Worm (Caenorhabditis elegans) whole organism, young adult: ENCODE measurements around the gene tag-290.
A peak's percentile ranks its signal among the peaks of the same experiment; 100 is the strongest.

ENCODE experiments used
- B0035.1 ChIP-seq: sonication (generic microtip); optimal IDR thresholded peaks from 2 replicates; lab custom pipeline; 2016; ENCODE audit warnings: missing genetic modification characterization, mild to moderate bottlenecking, missing compliant biosample characterization, missing genotype, missing genetic modification reagents
- B0261.1 ChIP-seq: sonication (generic microtip); optimal IDR thresholded peaks from 2 replicates; lab custom pipeline; 2016; ENCODE audit warnings: mild to moderate bottlenecking, missing genetic modification characterization, moderate library complexity, missing compliant biosample characterization
- B0336.3 ChIP-seq: fragments of 200-800 bp; sonication (Bioruptor generic); IDR thresholded peaks from 2 replicates; pipeline ENCODE4 v1.3.6; 2022; ENCODE audit warnings: missing genetic modification characterization, missing compliant biosample characterization
- C06A6.2 ChIP-seq: fragments of 200-800 bp; sonication (Bioruptor generic); conservative IDR thresholded peaks from 2 replicates; pipeline ENCODE4 v1.3.6; 2022; ENCODE audit warnings: missing genetic modification characterization, missing compliant biosample characterization
- C17E4.6 ChIP-seq: fragments of 200-800 bp; sonication (Bioruptor generic); IDR thresholded peaks from 2 replicates; pipeline ENCODE4 v1.3.6; 2022; ENCODE audit warnings: missing genetic modification reagents, missing genetic modification characterization, missing compliant biosample characterization
- D2030.7 ChIP-seq: fragments of 200-800 bp; sonication (Bioruptor generic); IDR thresholded peaks from 2 replicates; pipeline ENCODE4 v1.3.6; 2022; ENCODE audit warnings: missing genetic modification reagents, missing genetic modification characterization, missing compliant biosample characterization
- F33H1.4 ChIP-seq: fragments of 200-800 bp; sonication (Bioruptor generic); IDR thresholded peaks from 2 replicates; pipeline ENCODE4 v1.3.6; 2022; ENCODE audit warnings: missing genetic modification reagents, missing genetic modification characterization, missing compliant biosample characterization
- F39B2.1 ChIP-seq: fragments of 200-800 bp; sonication (Bioruptor generic); IDR thresholded peaks from 2 replicates; pipeline ENCODE4 v1.3.6; 2022; ENCODE audit warnings: missing genetic modification reagents, missing genetic modification characterization, missing compliant biosample characterization
- F52B5.7 ChIP-seq: sonication (generic microtip); optimal IDR thresholded peaks from 2 replicates; lab custom pipeline; 2016; ENCODE audit warnings: mild to moderate bottlenecking, missing genetic modification characterization, missing compliant biosample characterization
- F55B11.4 ChIP-seq: sonication (generic microtip); optimal IDR thresholded peaks from 2 replicates; lab custom pipeline; 2016; ENCODE audit warnings: missing compliant biosample characterization, missing genetic modification characterization, borderline replicate concordance; ENCODE audit not compliant: insufficient read depth
- Y56A3A.18 ChIP-seq: fragments of 200-800 bp; sonication (Bioruptor generic); IDR thresholded peaks from 2 replicates; pipeline ENCODE4 v1.3.6; 2022; ENCODE audit warnings: missing genetic modification reagents, missing genetic modification characterization, missing compliant biosample characterization
- Y95B8A.8 ChIP-seq: fragments of 200-800 bp; sonication (Bioruptor generic); IDR thresholded peaks from 2 replicates; pipeline ENCODE4 v1.3.6; 2022; ENCODE audit warnings: missing genetic modification reagents, missing genetic modification characterization, missing compliant biosample characterization
- akir-1 ChIP-seq: fragments of 200-800 bp; sonication (Bioruptor generic); optimal IDR thresholded peaks from 2 replicates; lab custom pipeline; 2018; ENCODE audit warnings: mild to moderate bottlenecking, missing genetic modification characterization, moderate library complexity, missing compliant biosample characterization
- atf-7 ChIP-seq: sonication (generic microtip); optimal IDR thresholded peaks from 2 replicates; lab custom pipeline; 2017; ENCODE audit warnings: mild to moderate bottlenecking, missing genetic modification characterization, missing compliant biosample characterization
- attf-5 ChIP-seq: fragments of 200-800 bp; sonication (Bioruptor generic); optimal IDR thresholded peaks from 2 replicates; lab custom pipeline; 2018; ENCODE audit warnings: mild to moderate bottlenecking, missing genetic modification characterization, missing compliant biosample characterization
- cebp-1 ChIP-seq, 2 experiments: fragments of 200-800 bp in 1 of 2; sonication (Bioruptor generic) in 1 of 2; sonication (generic microtip) in 1 of 2; IDR thresholded peaks in 1 of 2; optimal IDR thresholded peaks in 1 of 2; 2 replicates each; pipeline versions ENCODE4 v1.3.6 to Lab custom; 2017 to 2022; ENCODE audit warnings: missing compliant biosample characterization in 2 of 2, missing genetic modification characterization in 2 of 2, mild to moderate bottlenecking in 1 of 2, missing genetic modification reagents in 1 of 2, moderate library complexity in 1 of 2
- cebp-2 ChIP-seq: fragments of 200-800 bp; sonication (Bioruptor generic); IDR thresholded peaks from 2 replicates; pipeline ENCODE4 v1.3.6; 2022; ENCODE audit warnings: missing genetic modification characterization, missing compliant biosample characterization
- ceh-27 ChIP-seq: fragments of 200-800 bp; sonication (Bioruptor generic); optimal IDR thresholded peaks from 2 replicates; lab custom pipeline; 2018; ENCODE audit warnings: mild to moderate bottlenecking, missing genetic modification characterization, moderate library complexity, missing compliant biosample characterization
- dox-1 ChIP-seq: fragments of 200-800 bp; sonication (Bioruptor generic); IDR thresholded peaks from 2 replicates; pipeline ENCODE4 v1.3.6; 2022; ENCODE audit warnings: missing genetic modification reagents, missing genetic modification characterization, missing compliant biosample characterization
- egl-18 ChIP-seq: fragments of 200-800 bp; sonication (Bioruptor generic); IDR thresholded peaks from 2 replicates; pipeline ENCODE4 v1.3.6; 2022; ENCODE audit warnings: missing genetic modification reagents, missing genetic modification characterization, missing compliant biosample characterization
- egrh-3 ChIP-seq: fragments of 200-800 bp; sonication (Bioruptor generic); IDR thresholded peaks from 2 replicates; pipeline ENCODE4 v1.3.6; 2022; ENCODE audit warnings: missing genetic modification reagents, missing genetic modification characterization, missing compliant biosample characterization
- ets-4 ChIP-seq: fragments of 200-800 bp; sonication (Bioruptor generic); optimal IDR thresholded peaks from 2 replicates; lab custom pipeline; 2018; ENCODE audit warnings: mild to moderate bottlenecking, missing genetic modification characterization, missing compliant biosample characterization
- hlh-12 ChIP-seq: sonication (generic microtip); optimal IDR thresholded peaks from 2 replicates; lab custom pipeline; 2016; ENCODE audit warnings: missing genetic modification characterization, missing compliant biosample characterization
- hmg-20 ChIP-seq: fragments of 200-800 bp; sonication (Bioruptor generic); IDR thresholded peaks from 2 replicates; pipeline ENCODE4 v1.3.6; 2022; ENCODE audit warnings: missing genetic modification reagents, missing genetic modification characterization, missing compliant biosample characterization
- lag-1 ChIP-seq: fragments of 200-800 bp; sonication (Bioruptor generic); IDR thresholded peaks from 2 replicates; pipeline ENCODE4 v1.3.6; 2022; ENCODE audit warnings: missing genetic modification reagents, missing genetic modification characterization, missing compliant biosample characterization
- let-526 ChIP-seq: fragments of 200-800 bp; sonication (Bioruptor generic); IDR thresholded peaks from 2 replicates; pipeline ENCODE4 v1.3.6; 2022; ENCODE audit warnings: missing genetic modification reagents, missing genetic modification characterization, missing compliant biosample characterization
- let-607 ChIP-seq, 2 experiments: fragments of 200-800 bp in 1 of 2; sonication (Bioruptor generic) in 1 of 2; sonication (generic microtip) in 1 of 2; optimal IDR thresholded peaks; 2 replicates each; lab custom pipeline; 2016 to 2018; ENCODE audit warnings: mild to moderate bottlenecking in 2 of 2, missing compliant biosample characterization in 2 of 2, missing genetic modification characterization in 2 of 2, moderate library complexity in 2 of 2, missing genotype in 1 of 2
- mcd-1 ChIP-seq: fragments of 200-800 bp; sonication (Bioruptor generic); IDR thresholded peaks from 2 replicates; pipeline ENCODE4 v1.3.6; 2022; ENCODE audit warnings: missing genetic modification reagents, missing genetic modification characterization, missing compliant biosample characterization
- mel-28 ChIP-seq: sonication (generic microtip); optimal IDR thresholded peaks from 2 replicates; lab custom pipeline; 2016; ENCODE audit warnings: borderline replicate concordance, mild to moderate bottlenecking, missing genetic modification characterization, missing compliant biosample characterization
- mes-4 ChIP-seq: sonication (generic microtip); optimal IDR thresholded peaks from 2 replicates; lab custom pipeline; 2016; ENCODE audit warnings: missing genotype, missing genetic modification characterization, missing compliant biosample characterization
- nhr-179 ChIP-seq: sonication (generic microtip); optimal IDR thresholded peaks from 2 replicates; lab custom pipeline; 2016; ENCODE audit warnings: mild to moderate bottlenecking, missing genetic modification characterization, missing compliant biosample characterization
- nhr-80 ChIP-seq: sonication (generic microtip); optimal IDR thresholded peaks from 2 replicates; lab custom pipeline; 2016; ENCODE audit warnings: missing genetic modification characterization, missing compliant biosample characterization
- nhr-90 ChIP-seq: sonication (generic microtip); optimal IDR thresholded peaks from 2 replicates; lab custom pipeline; 2016; ENCODE audit warnings: missing genotype, mild to moderate bottlenecking, missing genetic modification characterization, missing compliant biosample characterization
- pha-4 ChIP-seq: fragments of 150-350 bp; sonication (generic microtip); optimal IDR thresholded peaks from 2 replicates; lab custom pipeline; 2014; ENCODE audit warnings: missing biosample characterization, missing genetic modification reagents, missing genetic modification characterization
- rpc-1 ChIP-seq, 2 experiments: fragments of 150-350 bp in 1 of 2; sonication (generic microtip) in 1 of 2; optimal IDR thresholded peaks; 2 replicates each; lab custom pipeline; 2014 to 2018; ENCODE audit warnings: missing biosample characterization in 1 of 2, missing genetic modification characterization in 1 of 2, missing genetic modification reagents in 1 of 2, missing genotype in 1 of 2
- sdz-38 ChIP-seq: sonication (generic microtip); optimal IDR thresholded peaks from 2 replicates; lab custom pipeline; 2016; ENCODE audit warnings: missing genotype, missing genetic modification characterization, missing compliant biosample characterization
- snpc-1.1 ChIP-seq: sonication (generic microtip); optimal IDR thresholded peaks from 2 replicates; lab custom pipeline; 2017; ENCODE audit warnings: missing genetic modification characterization, mild to moderate bottlenecking, missing compliant biosample characterization, antibody characterized with exemption, moderate library complexity, missing genotype, missing genetic modification reagents; ENCODE audit not compliant: insufficient read depth
- snpc-1.3 ChIP-seq: sonication (generic microtip); optimal IDR thresholded peaks from 2 replicates; lab custom pipeline; 2017; ENCODE audit warnings: missing genetic modification characterization, mild to moderate bottlenecking, missing compliant biosample characterization, antibody characterized with exemption, moderate library complexity, missing genotype, missing genetic modification reagents; ENCODE audit not compliant: insufficient read depth
- snpc-4 ChIP-seq, 5 experiments: fragments of 150-350 bp in 1 of 5; sonication (generic microtip) in 4 of 5; optimal IDR thresholded peaks; 2 replicates each; lab custom pipeline; 2014 to 2018; ENCODE audit warnings: missing genetic modification characterization in 5 of 5, missing biosample characterization in 3 of 5, antibody characterized with exemption in 2 of 5, mild to moderate bottlenecking in 2 of 5, missing compliant biosample characterization in 2 of 5, missing genotype in 2 of 5, moderate library complexity in 2 of 5, missing genetic modification reagents in 1 of 5
- tbp1 ChIP-seq: fragments of 200-800 bp; sonication (Bioruptor generic); optimal IDR thresholded peaks from 2 replicates; lab custom pipeline; 2018; ENCODE audit warnings: mild to moderate bottlenecking, missing genetic modification characterization, missing compliant biosample characterization
- unc-130 ChIP-seq: sonication (generic microtip); optimal IDR thresholded peaks from 2 replicates; lab custom pipeline; 2016; ENCODE audit warnings: missing genetic modification reagents, missing genetic modification characterization, missing compliant biosample characterization
- zfh-2 ChIP-seq: fragments of 200-800 bp; sonication (Bioruptor generic); conservative IDR thresholded peaks from 2 replicates; pipeline ENCODE4 v1.3.6; 2022; ENCODE audit warnings: missing genetic modification reagents, missing genetic modification characterization, missing compliant biosample characterization
- ztf-18 ChIP-seq: sonication (generic microtip); optimal IDR thresholded peaks from 2 replicates; lab custom pipeline; 2016; ENCODE audit warnings: missing genotype, mild to moderate bottlenecking, missing genetic modification characterization, missing compliant biosample characterization

tag-290 gene

DNA sequence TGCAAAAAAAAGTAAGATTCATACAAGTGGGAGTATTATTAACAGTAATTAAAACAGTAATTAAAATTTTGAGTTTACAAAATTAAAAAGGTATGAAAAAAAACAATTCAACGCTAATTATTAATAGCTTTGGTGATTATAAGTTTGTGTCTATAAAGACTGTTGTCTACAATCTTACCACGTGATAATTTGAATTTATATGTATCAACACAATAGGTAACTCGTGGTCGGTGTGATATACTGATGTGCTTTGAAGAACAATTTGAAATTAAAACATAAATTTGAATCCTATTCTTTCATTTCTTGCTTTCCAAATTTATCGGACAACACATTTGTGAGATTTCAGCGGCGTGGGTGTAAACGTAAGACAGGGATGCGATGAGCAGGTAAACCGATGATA lies 14.7 kb downstream of the tag-290 start:
- no peak for TF ChIP-seq ztf-18
- no peak for TF ChIP-seq attf-5
- TF ChIP-seq snpc-1.3 (tag; lab: Kevin White, UChicago) = no peak
- no peak for TF ChIP-seq ets-4 (GFP tag; lab: Kevin White, UChicago)
- TF ChIP-seq, all 124 proteins: peak for 0

DNA sequence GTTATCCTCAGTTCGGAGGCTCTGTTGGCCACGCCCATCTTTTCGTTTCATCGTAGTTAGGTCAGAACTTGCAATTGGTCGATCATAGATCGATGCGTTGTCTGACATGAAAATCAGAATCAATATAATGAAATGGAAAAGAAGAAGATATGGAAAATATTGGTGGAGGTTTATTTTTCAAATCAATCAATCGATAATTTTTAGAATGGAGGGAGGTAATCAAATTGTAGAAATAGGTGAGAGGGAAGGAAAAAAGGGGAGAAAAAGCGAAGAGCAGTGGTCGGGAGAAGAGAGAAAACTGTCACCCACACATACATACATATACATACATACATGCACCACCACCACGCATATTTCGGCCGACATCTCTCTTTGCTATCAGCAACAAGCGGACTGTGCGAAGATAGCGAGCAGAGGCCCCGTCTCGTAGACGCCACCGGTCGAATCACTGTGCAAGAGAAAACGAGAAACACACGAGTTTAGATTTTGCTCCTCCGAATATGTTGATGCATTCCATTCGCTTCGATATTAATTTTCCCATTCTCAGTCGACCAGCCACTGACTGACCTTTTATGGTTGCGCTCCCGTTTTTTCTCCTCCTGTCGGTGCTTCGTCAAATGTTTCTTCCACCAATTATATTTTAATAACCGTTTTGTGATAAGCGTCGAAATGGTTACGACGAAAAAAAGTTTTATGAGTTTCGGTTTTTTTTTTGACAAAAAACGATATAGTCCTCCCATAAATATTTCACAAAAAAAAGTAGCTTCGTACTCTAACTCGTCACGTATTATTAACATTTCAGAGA lies 16.3 kb downstream of the tag-290 start, which contains the start of gene F35B12.10:
Gene F35B12.10, minus strand, starts transcription at position 51 of the 805 bp plus-strand sequence.
- TF ChIP-seq akir-1 (GFP tag; lab: Kevin White, UChicago) (no peak), cebp-2 (GFP tag; lab: Robert Waterston, UW) (no peak), lag-1 (no peak), cebp-1 (GFP tag; IDR thresholded peaks at IDR 0.05; lab: Robert Waterston, UW) (peak; percentile 36; the same call in 1 of the 2 replicates), cebp-1 (tag; optimal IDR thresholded peaks at IDR 0.05; lab: Kevin White, UChicago) (peak; percentile 23), D2030.7 (GFP tag; lab: Robert Waterston, UW) (no peak), Y56A3A.18 (GFP tag; lab: Robert Waterston, UW) (no peak), snpc-1.1 (tag; lab: Kevin White, UChicago) (no peak), mes-4 (tag; lab: Kevin White, UChicago) (no peak), dox-1 (peak; percentile 69), pha-4 (no peak), let-607 (tag; optimal IDR thresholded peaks at IDR 0.05; lab: Kevin White, UChicago) (peak in 1 of 2 experiments; percentile 41), hlh-12 (tag; lab: Kevin White, UChicago) (no peak), C06A6.2 (GFP tag; lab: Robert Waterston, UW) (no peak), Y95B8A.8 (GFP tag; lab: Robert Waterston, UW) (no peak), mel-28 (tag; lab: Kevin White, UChicago) (no peak), C17E4.6 (no peak), F52B5.7 (tag; lab: Kevin White, UChicago) (no peak), egl-18 (GFP tag; lab: Robert Waterston, UW) (no peak), let-526 (GFP tag; lab: Robert Waterston, UW) (no peak), tbp1 (GFP tag; lab: Kevin White, UChicago) (peak; percentile 40), attf-5 (peak; percentile 13), B0035.1 (tag; lab: Kevin White, UChicago) (no peak), egrh-3 (GFP tag; lab: Robert Waterston, UW) (no peak), zfh-2 (no peak), atf-7 (tag; lab: Kevin White, UChicago) (peak; percentile 37), B0261.1 (tag; lab: Kevin White, UChicago) (no peak), mcd-1 (GFP tag; lab: Robert Waterston, UW) (no peak), F39B2.1 (GFP tag; lab: Robert Waterston, UW) (no peak), F33H1.4 (GFP tag; lab: Robert Waterston, UW) (no peak), ceh-27 (GFP tag; lab: Kevin White, UChicago) (no peak), hmg-20 (GFP tag; lab: Robert Waterston, UW) (no peak), nhr-80 (tag; lab: Kevin White, UChicago) (peak; percentile 98), nhr-90 (peak; percentile 19), rpc-1 (optimal IDR thresholded peaks at IDR 0.05; lab: Kevin White, UChicago) (no peak), rpc-1 (tag; optimal IDR thresholded peaks at IDR 0.05; lab: Kevin White, UChicago) (no peak), unc-130 (no peak), snpc-4 (GFP tag; optimal IDR thresholded peaks at IDR 0.05; lab: Kevin White, UChicago) (no peak), snpc-4 (tag; optimal IDR thresholded peaks at IDR 0.05; lab: Kevin White, UChicago) (peak in 1 of 4 experiments; percentile 7), F55B11.4 (tag; lab: Kevin White, UChicago) (no peak), B0336.3 (GFP tag; lab: Robert Waterston, UW) (peak; percentile 56; the same call in 1 of the 2 replicates), nhr-179 (tag; lab: Kevin White, UChicago) (no peak), sdz-38 (tag; lab: Kevin White, UChicago) (no peak)
